Worm (Caenorhabditis elegans): ENCODE data around the gene C14B1.2.
A peak's percentile ranks its signal among the peaks of the same experiment; 100 is the strongest.

Gene C14B1.2

DNA sequence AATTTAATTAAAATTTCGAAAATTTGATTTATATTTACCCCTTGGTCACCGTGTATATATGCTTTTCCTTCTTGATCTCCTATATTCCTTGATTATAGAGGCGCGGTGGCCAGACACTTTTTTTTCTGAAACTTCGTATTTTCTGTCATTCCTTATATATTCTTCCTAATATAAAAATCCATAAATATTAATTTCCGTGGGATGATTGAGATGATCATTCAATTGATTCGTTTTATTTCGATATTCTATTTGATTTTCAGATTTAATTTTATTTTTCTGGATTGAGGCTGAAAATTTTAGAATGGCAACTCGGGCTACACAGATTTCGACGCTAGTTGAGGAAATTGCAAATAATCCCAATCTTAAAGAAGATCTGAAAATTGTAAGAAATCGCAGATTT lies 4.5 kb downstream of the C14B1.2 start, which contains the start of gene dph-1 (continued):
- no peak for TF ChIP-seq F10E7.11 (tag; optimal IDR thresholded peaks at IDR 0.05)
- no peak for TF ChIP-seq snpc-3.4 (tag; optimal IDR thresholded peaks at IDR 0.05)

- TF ChIP-seq ceh-40 (GFP tag; IDR thresholded peaks at IDR 0.05): no peak
- 0 out of 2 replicates have a peak, but pooled peaks have one; percentile 13 for TF ChIP-seq D2030.7 (GFP tag; IDR thresholded peaks at IDR 0.05)
Observed at ce11 chrIII:3709030-3709429, 7.0 kb downstream of the C14B1.2 start, which contains the start of gene alkb-8. Gene alkb-8, plus strand, starts transcription at chrIII:3709330.

DNA sequence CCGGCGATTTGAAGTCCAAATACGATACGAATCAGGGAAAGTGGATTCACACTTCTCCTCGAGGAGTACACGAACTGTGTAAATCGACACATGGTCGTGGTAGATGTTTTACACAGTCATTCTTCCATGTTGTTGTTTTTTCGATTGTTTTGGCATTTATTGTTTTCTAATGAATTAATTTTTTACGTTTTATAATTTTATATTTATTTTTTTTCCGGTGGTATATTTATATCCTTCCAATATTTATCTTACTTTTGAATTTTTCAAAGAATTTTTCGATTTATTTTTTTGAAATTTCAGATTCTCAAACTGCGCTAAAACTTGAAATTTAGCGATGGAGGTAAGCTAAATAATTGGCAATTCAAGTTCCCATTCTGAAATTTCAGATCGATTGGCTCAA lies 11.1 kb downstream of the C14B1.2 start, which contains the start of gene nrde-1:
nrde-1 (plus strand) TSS at position 301 of the 400 bp plus-strand sequence.
- no peak for TF ChIP-seq ekl-4 (GFP tag; IDR thresholded peaks at IDR 0.05)
- TF ChIP-seq attf-6 (GFP tag; IDR thresholded peaks at IDR 0.05): no peak
- TF ChIP-seq Y53F4B.3 (GFP tag; IDR thresholded peaks at IDR 0.05): no peak
- no peak for TF ChIP-seq F22D6.2 (tag; optimal IDR thresholded peaks at IDR 0.05)
- TF ChIP-seq snpc-1.3 (tag; optimal IDR thresholded peaks at IDR 0.05; ENCODE audit: insufficient read depth): no peak
- TF ChIP-seq lsl-1 (GFP tag; optimal IDR thresholded peaks at IDR 0.05): no peak
- no peak for TF ChIP-seq F52B5.7 (tag; optimal IDR thresholded peaks at IDR 0.05)
- TF ChIP-seq snpc-3.4 (tag; optimal IDR thresholded peaks at IDR 0.05): no peak
- no peak for TF ChIP-seq ceh-27 (GFP tag; optimal IDR thresholded peaks at IDR 0.05)
- TF ChIP-seq nfya-2 (GFP tag; IDR thresholded peaks at IDR 0.05): no peak
- TF ChIP-seq C06A6.2 (GFP tag; conservative IDR thresholded peaks at IDR 0.05): no peak

DNA sequence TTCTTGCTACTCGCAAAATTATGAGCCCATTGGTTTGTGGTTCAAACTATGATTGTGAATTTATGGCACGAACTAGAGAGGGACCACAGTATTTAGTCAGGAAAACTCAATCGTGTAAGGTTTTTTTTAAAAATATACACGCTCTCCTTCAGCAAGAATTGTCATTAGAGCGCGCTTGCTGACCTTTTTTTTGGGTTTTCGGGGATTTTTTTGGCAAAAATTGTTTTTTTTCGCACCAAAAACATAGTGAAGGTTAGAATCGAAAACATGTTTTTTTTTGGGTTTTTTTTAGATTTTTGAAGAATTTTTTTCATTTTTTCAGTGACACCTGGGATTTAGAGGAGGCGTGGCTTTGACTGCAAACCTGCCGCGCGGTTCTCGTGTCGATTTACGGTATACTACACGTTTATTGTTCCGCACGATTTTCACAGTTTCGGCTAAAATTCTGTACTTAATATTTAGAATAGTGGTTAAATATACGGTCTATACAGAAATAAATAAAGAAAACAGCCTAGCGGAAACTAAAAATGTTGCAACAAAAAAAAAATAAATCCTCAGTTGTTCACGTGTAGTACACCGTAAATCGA lies 14.1 kb downstream of the C14B1.2 start:
- TF ChIP-seq mcd-1 (GFP tag; IDR thresholded peaks at IDR 0.05): peak; percentile 51; the same call in 1 of the 2 replicates
- TF ChIP-seq ceh-58 (GFP tag; IDR thresholded peaks at IDR 0.05): no peak

DNA sequence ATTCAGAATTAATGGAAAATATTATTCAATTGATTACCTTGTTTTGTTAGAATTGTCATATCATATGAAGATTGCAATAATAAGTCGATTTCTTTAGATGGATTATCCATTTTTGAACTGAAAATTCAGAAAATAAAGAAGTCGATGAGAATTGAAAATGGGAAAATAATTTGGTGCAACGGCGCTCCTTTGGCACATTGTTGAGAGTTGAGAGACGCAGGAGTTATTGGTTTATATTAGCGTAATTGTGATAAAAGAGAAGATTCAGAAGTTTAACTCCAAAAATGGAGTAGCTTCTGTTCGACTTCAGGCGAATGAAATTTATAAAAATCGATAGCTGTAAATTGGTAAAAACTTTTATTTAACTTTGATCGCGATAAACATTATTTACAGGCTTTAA lies 17.5 kb downstream of the C14B1.2 start, which contains the start of gene C14B1.8:
C14B1.8 (minus strand) TSS at position 117 of the 400 bp plus-strand sequence.
- TF ChIP-seq lin-54 (GFP tag; optimal IDR thresholded peaks at IDR 0.05) (no peak), hrde-1 (tag; optimal IDR thresholded peaks at IDR 0.05; ENCODE audit: borderline replicate concordance) (peak; percentile 23), dpl-1 (GFP tag; optimal IDR thresholded peaks at IDR 0.05) (no peak), hsf-1 (GFP tag; IDR thresholded peaks at IDR 0.05) (peak; percentile 45; the same call in 1 of the 2 replicates), ama-1 (optimal IDR thresholded peaks at IDR 0.05) (no peak), ama-1 (GFP tag; optimal IDR thresholded peaks at IDR 0.05) (peak in 1 of 2 experiments; percentile 19), F49E8.2 (tag; optimal IDR thresholded peaks at IDR 0.05; ENCODE audit: insufficient read depth) (peak; percentile 12), F23B12.7 (tag; optimal IDR thresholded peaks at IDR 0.05; ENCODE audit: insufficient read depth) (no peak), snpc-1.3 (tag; optimal IDR thresholded peaks at IDR 0.05; ENCODE audit: insufficient read depth) (peak; percentile 27), madf-6 (GFP tag; IDR thresholded peaks at IDR 0.05) (peak; percentile 50), snpc-3.4 (tag; optimal IDR thresholded peaks at IDR 0.05) (peak; percentile 34), him-1 (tag; optimal IDR thresholded peaks at IDR 0.05) (peak; percentile 74), ceh-100 (GFP tag; IDR thresholded peaks at IDR 0.05) (0 out of 2 replicates have a peak, but pooled peaks have one; percentile 29), ekl-4 (GFP tag; IDR thresholded peaks at IDR 0.05) (0 out of 2 replicates have a peak, but pooled peaks have one; percentile 23), Y53G8AR.9 (GFP tag; conservative IDR thresholded peaks at IDR 0.05) (no peak; the same call in 1 of the 2 replicates), athp-1 (tag; optimal IDR thresholded peaks at IDR 0.05) (peak; percentile 17), lag-1 (GFP tag; IDR thresholded peaks at IDR 0.05) (no peak), B0336.3 (GFP tag; IDR thresholded peaks at IDR 0.05) (peak; percentile 18; the same call in 1 of the 2 replicates), attf-6 (GFP tag; IDR thresholded peaks at IDR 0.05) (0 out of 2 replicates have a peak, but pooled peaks have one; percentile 36), unc-130 (GFP tag; optimal IDR thresholded peaks at IDR 0.05) (peak; percentile 61)

All from whole organism, young adult.